Worm (Caenorhabditis elegans): Measurements from ENCODE around the gene F16G10.7.

F16G10.7 gene

DNA sequence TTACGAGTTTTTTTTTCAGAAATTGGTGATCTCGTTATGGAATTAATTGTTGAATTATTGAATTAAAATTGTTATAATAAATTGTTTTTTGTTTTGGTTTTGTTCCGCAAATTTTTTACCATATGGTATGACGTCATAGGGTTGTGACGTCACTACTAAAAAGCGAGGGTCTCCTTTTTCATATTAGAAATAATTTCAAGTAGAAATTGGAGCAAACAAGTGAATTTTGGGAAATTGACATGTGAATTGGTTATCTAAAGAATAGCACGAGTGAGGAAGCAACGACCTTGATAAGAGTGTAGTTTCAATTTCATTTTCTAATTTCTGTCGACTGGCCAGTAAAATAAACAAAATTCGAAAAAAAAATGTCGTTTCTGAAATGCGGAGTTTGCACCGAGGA, 44.5 kb downstream of the F16G10.7 start, which contains the start of gene F43C11.7:
Gene F43C11.7, plus strand, starts transcription at position 326 of the 400 bp plus-strand sequence.
- peak; percentile 98 for TF ChIP-seq zip-8 (tag; optimal IDR thresholded peaks at IDR 0.05)
- no peak for TF ChIP-seq ztf-11 (tag; optimal IDR thresholded peaks at IDR 0.05)
- TF ChIP-seq pha-4 (tag; optimal IDR thresholded peaks at IDR 0.05): no peak
- no peak for TF ChIP-seq nhr-12 (tag; optimal IDR thresholded peaks at IDR 0.05)
- TF ChIP-seq mab-5 (tag; optimal IDR thresholded peaks at IDR 0.05): no peak

DNA sequence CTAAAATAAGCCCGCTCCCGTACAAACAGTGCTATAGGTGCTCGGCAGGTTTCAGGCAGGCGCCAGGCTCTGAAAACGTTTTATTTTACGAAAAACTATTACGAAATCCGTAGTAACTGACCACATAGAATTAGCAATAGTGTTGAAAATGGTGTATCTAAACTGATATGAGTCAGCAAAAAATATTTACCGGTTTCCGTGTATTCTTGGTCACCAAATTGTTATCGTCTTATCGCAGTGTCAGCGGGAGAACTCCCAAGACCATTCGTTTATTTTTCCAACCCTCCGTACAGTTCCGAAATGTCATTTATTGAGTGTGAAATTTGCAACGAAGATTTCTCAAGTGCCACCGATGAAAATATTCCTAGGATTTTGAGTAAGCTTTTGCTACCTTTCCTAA, 47.9 kb downstream of the F16G10.7 start, which contains the start of gene F43C11.8:
Gene F43C11.8, plus strand, starts transcription at position 301 of the 400 bp plus-strand sequence.
- TF ChIP-seq snpc-4 (tag; optimal IDR thresholded peaks at IDR 0.05) (no peak), ceh-39 (tag; optimal IDR thresholded peaks at IDR 0.05) (no peak), bed-3 (GFP tag; optimal IDR thresholded peaks at IDR 0.05) (no peak), sem-2 (GFP tag; optimal IDR thresholded peaks at IDR 0.05) (no peak), ham-2 (GFP tag; optimal IDR thresholded peaks at IDR 0.05) (no peak), lin-13 (tag; optimal IDR thresholded peaks at IDR 0.05) (no peak), M03D4.4 (tag; optimal IDR thresholded peaks at IDR 0.05) (no peak), cnd-1 (tag; optimal IDR thresholded peaks at IDR 0.05) (no peak), nhr-76 (tag; optimal IDR thresholded peaks at IDR 0.05) (no peak), unc-62 (GFP tag; optimal IDR thresholded peaks at IDR 0.05) (no peak), sptf-1 (tag; optimal IDR thresholded peaks at IDR 0.05) (no peak), flh-1 (GFP tag; optimal IDR thresholded peaks at IDR 0.05) (no peak), ceh-83 (GFP tag; optimal IDR thresholded peaks at IDR 0.05) (no peak), mep-1 (tag; optimal IDR thresholded peaks at IDR 0.05) (no peak), nhr-12 (tag; optimal IDR thresholded peaks at IDR 0.05) (no peak), unc-39 (tag; optimal IDR thresholded peaks at IDR 0.05) (no peak)

DNA sequence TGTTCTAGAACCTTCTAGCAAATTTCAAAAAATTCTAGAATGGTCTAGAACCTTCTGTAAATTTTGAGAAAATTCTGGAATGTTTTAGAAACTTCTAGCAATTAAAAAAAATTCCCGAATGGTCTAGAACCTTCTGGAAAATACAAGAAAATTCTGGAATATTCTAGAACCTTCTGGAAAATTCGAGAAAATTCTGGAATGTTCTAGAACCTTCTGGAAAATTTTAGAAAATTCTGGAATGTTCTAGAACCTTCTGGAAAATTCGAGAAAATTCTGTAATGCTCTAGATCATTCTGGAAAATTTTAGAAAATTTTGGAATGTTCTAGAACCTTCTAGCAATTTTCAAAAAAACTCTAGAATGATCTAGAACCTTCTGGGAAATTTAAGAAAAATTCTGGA, 49.6 kb downstream of the F16G10.7 start:
- TF ChIP-seq elt-1 (tag; optimal IDR thresholded peaks at IDR 0.05; ENCODE audit: borderline replicate concordance, insufficient read depth) (no peak), ceh-83 (GFP tag; optimal IDR thresholded peaks at IDR 0.05) (peak; percentile 37)

All from whole organism, mixed stage, embryonic.